Worm (Caenorhabditis elegans): ENCODE measurements around the gene T12D8.10.
A peak's percentile ranks its signal among the peaks of the same experiment; 100 is the strongest.

The T12D8.10 gene

ce11 chrIII:13635730-13636360 is 6.3 kb downstream of the T12D8.10 start:
- TF ChIP-seq eor-1 (tag; optimal IDR thresholded peaks at IDR 0.05) = no peak
- TF ChIP-seq snpc-4 (tag; optimal IDR thresholded peaks at IDR 0.05) = peak; percentile 66
- TF ChIP-seq skn-1 (tag; optimal IDR thresholded peaks at IDR 0.05) = no peak
- no peak for TF ChIP-seq nhr-23 (tag; optimal IDR thresholded peaks at IDR 0.05)
- peak; percentile 7 for TF ChIP-seq lin-39 (tag; optimal IDR thresholded peaks at IDR 0.05)
- no peak for TF ChIP-seq fkh-2 (tag; optimal IDR thresholded peaks at IDR 0.05)
- TF ChIP-seq nfya-1 (tag; optimal IDR thresholded peaks at IDR 0.05; ENCODE audit: insufficient read depth) = peak; percentile 32
- peak; percentile 61 for TF ChIP-seq fkh-10 (GFP tag; optimal IDR thresholded peaks at IDR 0.05)
- peak; percentile 31 for TF ChIP-seq unc-62 (GFP tag; optimal IDR thresholded peaks at IDR 0.05)
- TF ChIP-seq ceh-82 (tag; optimal IDR thresholded peaks at IDR 0.05) = no peak

ce11 chrIII:13635235-13635634 is 6.9 kb downstream of the T12D8.10 start:
- no peak for TF ChIP-seq ztf-4 (tag; optimal IDR thresholded peaks at IDR 0.05)
- TF ChIP-seq skn-1 (tag; optimal IDR thresholded peaks at IDR 0.05) = no peak
- TF ChIP-seq lin-39 (tag; optimal IDR thresholded peaks at IDR 0.05) = peak; percentile 18
- TF ChIP-seq egl-5 (tag; optimal IDR thresholded peaks at IDR 0.05) = peak; percentile 11
- TF ChIP-seq elt-1 (tag; optimal IDR thresholded peaks at IDR 0.05) = peak; percentile 29

- TF ChIP-seq elt-1 (tag; optimal IDR thresholded peaks at IDR 0.05) (no peak), nhr-23 (tag; optimal IDR thresholded peaks at IDR 0.05) (no peak), lin-39 (tag; optimal IDR thresholded peaks at IDR 0.05) (peak; percentile 3), fkh-10 (GFP tag; optimal IDR thresholded peaks at IDR 0.05) (peak; percentile 20), ceh-28 (tag; optimal IDR thresholded peaks at IDR 0.05) (no peak), nfya-1 (tag; optimal IDR thresholded peaks at IDR 0.05; ENCODE audit: insufficient read depth) (peak; percentile 3), skn-1 (tag; optimal IDR thresholded peaks at IDR 0.05) (no peak), lin-15B (tag; optimal IDR thresholded peaks at IDR 0.05) (no peak), aly-2 (tag; optimal IDR thresholded peaks at IDR 0.05) (no peak)
Measured at ce11 chrIII:13633826-13634225, 8.3 kb downstream of the T12D8.10 start.

ce11 chrIII:13630708-13631107 is 11.4 kb downstream of the T12D8.10 start, which contains the start of gene arrd-17:
Gene arrd-17, minus strand, starts transcription at chrIII:13630808.
- TF ChIP-seq nhr-12 (tag; optimal IDR thresholded peaks at IDR 0.05) = no peak
- TF ChIP-seq ama-1 (optimal IDR thresholded peaks at IDR 0.05) = no peak

DNA sequence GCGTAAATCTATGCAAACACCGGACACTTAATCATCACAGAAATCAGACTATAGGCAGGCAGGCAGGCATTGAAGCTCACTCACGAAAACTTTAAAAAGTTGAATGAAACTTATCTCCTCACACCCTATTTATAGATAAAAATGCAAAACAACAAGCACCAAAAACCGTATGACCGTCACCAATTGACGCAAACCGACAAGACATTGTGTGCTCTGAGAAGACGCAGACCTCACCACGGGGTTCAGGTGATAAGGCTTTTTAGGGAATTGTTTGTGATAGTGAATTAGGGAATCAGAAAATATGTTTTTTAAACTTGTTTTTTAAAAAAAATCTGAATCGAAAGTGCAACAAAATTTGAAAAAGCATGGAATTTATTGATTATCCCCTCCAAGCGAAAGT is 15.4 kb downstream of the T12D8.10 start, which contains the start of gene T12D8.5:
Gene T12D8.5, minus strand, starts transcription at position 95 of the 400 bp plus-strand sequence.
- no peak for TF ChIP-seq eor-1 (tag; optimal IDR thresholded peaks at IDR 0.05)
- TF ChIP-seq ztf-11 (tag; optimal IDR thresholded peaks at IDR 0.05) = no peak
- no peak for TF ChIP-seq unc-39 (tag; optimal IDR thresholded peaks at IDR 0.05)
- no peak for TF ChIP-seq ceh-28 (tag; optimal IDR thresholded peaks at IDR 0.05)
- TF ChIP-seq hmg-11 (tag; optimal IDR thresholded peaks at IDR 0.05) = no peak
- TF ChIP-seq nhr-23 (tag; optimal IDR thresholded peaks at IDR 0.05) = no peak
- peak; percentile 58 for TF ChIP-seq pha-4 (tag; optimal IDR thresholded peaks at IDR 0.05)
- TF ChIP-seq nhr-67 (tag; optimal IDR thresholded peaks at IDR 0.05) = no peak
- peak; percentile 91 for TF ChIP-seq elt-2 (tag; optimal IDR thresholded peaks at IDR 0.05)
- peak; percentile 79 for TF ChIP-seq pqm-1 (tag; optimal IDR thresholded peaks at IDR 0.05)
- peak; percentile 6 for TF ChIP-seq fos-1 (tag; optimal IDR thresholded peaks at IDR 0.05)
- TF ChIP-seq aly-2 (tag; optimal IDR thresholded peaks at IDR 0.05) = no peak
- TF ChIP-seq skn-1 (tag; optimal IDR thresholded peaks at IDR 0.05) = peak; percentile 2
- no peak for TF ChIP-seq zag-1 (tag; optimal IDR thresholded peaks at IDR 0.05)
- TF ChIP-seq ceh-9 (tag; optimal IDR thresholded peaks at IDR 0.05) = no peak
- TF ChIP-seq nhr-11 (tag; optimal IDR thresholded peaks at IDR 0.05) = no peak
- TF ChIP-seq sea-2 (GFP tag; optimal IDR thresholded peaks at IDR 0.05) = no peak
- TF ChIP-seq egl-27 (tag; optimal IDR thresholded peaks at IDR 0.05) = no peak
- no peak for TF ChIP-seq daf-12 (tag; optimal IDR thresholded peaks at IDR 0.05)
- TF ChIP-seq nhr-25 (tag; optimal IDR thresholded peaks at IDR 0.05) = no peak
- TF ChIP-seq nhr-43 (tag; optimal IDR thresholded peaks at IDR 0.05; ENCODE audit: poor library complexity, severe bottlenecking) = no peak
- TF ChIP-seq ztf-4 (tag; optimal IDR thresholded peaks at IDR 0.05) = no peak
- no peak for TF ChIP-seq nhr-28 (tag; optimal IDR thresholded peaks at IDR 0.05)
- TF ChIP-seq lin-15B (tag; optimal IDR thresholded peaks at IDR 0.05) = no peak
- TF ChIP-seq jun-1 (tag; optimal IDR thresholded peaks at IDR 0.05) = peak; percentile 19
- TF ChIP-seq R02D3.7 (tag; optimal IDR thresholded peaks at IDR 0.05) = no peak
